Fruit fly (Drosophila melanogaster): Measurements from ENCODE around the gene SAK.
A peak's percentile ranks its signal among the peaks of the same experiment; 100 is the strongest.

SAK gene

DNA sequence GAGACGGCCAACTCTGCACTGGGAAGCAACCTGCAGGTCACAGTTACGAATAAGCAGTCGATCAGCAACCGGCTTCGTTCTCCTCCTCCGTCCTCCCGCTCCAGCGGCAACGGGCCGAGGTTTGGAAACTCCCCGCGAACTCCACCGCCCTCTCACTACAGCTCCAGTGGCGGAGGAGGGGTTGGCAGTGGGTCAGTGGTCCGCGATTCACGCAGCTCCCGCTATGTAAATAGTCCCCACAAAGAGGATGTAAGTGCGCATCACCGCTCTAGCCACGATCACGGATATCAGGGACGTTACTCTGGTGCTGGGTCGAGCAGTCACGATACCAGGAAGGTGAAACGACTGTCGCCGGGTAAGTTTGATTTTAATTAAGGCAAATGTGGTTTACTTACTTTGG is 2.7 kb upstream of the SAK start:
- TF ChIP-seq Ets65A (GFP tag) (peak; percentile 91), Med (GFP tag) (peak; percentile 30), BtbVII (GFP tag; optimal IDR thresholded peaks at IDR 0.05) (no peak), CG6791 (GFP tag; IDR thresholded peaks at IDR 0.05; ENCODE audit: partially characterized antibody) (0 out of 3 replicates have a peak, but pooled peaks have one; percentile 15)

DNA sequence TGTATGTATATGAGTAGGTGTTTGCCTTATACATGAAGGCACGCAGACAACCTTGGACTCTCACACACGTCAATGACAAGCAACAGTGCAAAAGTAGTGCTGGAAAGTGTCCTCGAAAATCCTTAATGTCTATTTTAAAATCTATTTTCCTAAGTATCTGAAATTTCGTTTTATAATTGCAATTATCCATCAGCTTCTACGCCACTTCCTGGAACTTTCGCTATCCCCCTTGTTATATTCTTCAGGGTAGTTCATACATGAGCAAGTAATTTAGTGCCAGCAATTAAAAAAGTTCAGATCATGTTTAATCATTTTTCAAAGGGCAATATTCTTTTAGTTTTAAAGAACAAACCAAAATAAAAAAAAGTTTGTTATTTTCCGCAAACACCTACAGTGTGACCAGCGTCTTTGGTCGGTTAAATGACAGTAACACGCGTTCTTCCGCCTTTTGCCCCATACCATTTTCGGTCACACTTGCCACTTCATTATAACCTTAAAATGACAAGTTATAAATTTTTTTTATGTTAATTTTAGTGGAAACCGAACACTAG is 1.1 kb upstream of the SAK start:
- TF ChIP-seq CG10979 (tag; optimal IDR thresholded peaks at IDR 0.05) (peak; percentile 7), ci (GFP tag; IDR thresholded peaks at IDR 0.05) (no peak), pzg (GFP tag; optimal IDR thresholded peaks at IDR 0.05) (peak; percentile 69), fd96Cb (tag; optimal IDR thresholded peaks at IDR 0.05) (no peak), CG30403 (GFP tag; optimal IDR thresholded peaks at IDR 0.05) (peak; percentile 38), Doc2 (GFP tag; IDR thresholded peaks at IDR 0.05) (no peak), CG3847 (GFP tag; IDR thresholded peaks at IDR 0.05) (peak; percentile 37; the same call in 1 of the 2 replicates), pum (GFP tag; optimal IDR thresholded peaks at IDR 0.05) (no peak), YL-1 (GFP tag; optimal IDR thresholded peaks at IDR 0.05) (peak; percentile 88), vnd (GFP tag; IDR thresholded peaks at IDR 0.05; ENCODE audit: partially characterized antibody) (no peak), CG15514 (GFP tag; optimal IDR thresholded peaks at IDR 0.05) (peak; percentile 31), CG7786 (GFP tag; optimal IDR thresholded peaks at IDR 0.05) (peak; percentile 42), odd (GFP tag; optimal IDR thresholded peaks at IDR 0.05) (no peak), CG7271 (tag; optimal IDR thresholded peaks at IDR 0.05) (no peak), CG4820 (GFP tag; optimal IDR thresholded peaks at IDR 0.05) (peak; percentile 36), CG14710 (tag; optimal IDR thresholded peaks at IDR 0.05) (peak; percentile 62), Gug (GFP tag; IDR thresholded peaks at IDR 0.05) (no peak), CG16863 (GFP tag; optimal IDR thresholded peaks at IDR 0.05) (no peak), tin (GFP tag; optimal IDR thresholded peaks at IDR 0.05) (peak; percentile 18), mirr (GFP tag; optimal IDR thresholded peaks at IDR 0.05) (no peak), NK7.1 (GFP tag; optimal IDR thresholded peaks at IDR 0.05) (no peak), sens (GFP tag) (peak; percentile 86), Ets97D (GFP tag; optimal IDR thresholded peaks at IDR 0.05) (peak; percentile 70), shn (GFP tag; optimal IDR thresholded peaks at IDR 0.05) (peak; percentile 51), Med (GFP tag) (peak; percentile 86), unpg (GFP tag; optimal IDR thresholded peaks at IDR 0.05) (peak; percentile 5), gsb-n (tag; optimal IDR thresholded peaks at IDR 0.05) (peak; percentile 38), HmgZ (tag; optimal IDR thresholded peaks at IDR 0.05) (peak; percentile 36), CG9727 (GFP tag; optimal IDR thresholded peaks at IDR 0.05) (no peak), CG8924 (tag; optimal IDR thresholded peaks at IDR 0.05) (peak; percentile 59), CG2120 (GFP tag; optimal IDR thresholded peaks at IDR 0.05) (peak; percentile 58), CG9437 (GFP tag; optimal IDR thresholded peaks at IDR 0.05) (peak; percentile 12), unc-4 (GFP tag; IDR thresholded peaks at IDR 0.05; ENCODE audit: partially characterized antibody) (peak; percentile 14; the same call in 1 of the 2 replicates), Side (GFP tag; optimal IDR thresholded peaks at IDR 0.05) (peak; percentile 35), yki (optimal IDR thresholded peaks at IDR 0.05) (no peak), bigmax (GFP tag; optimal IDR thresholded peaks at IDR 0.05) (peak; percentile 100), CG4707 (GFP tag; optimal IDR thresholded peaks at IDR 0.05) (no peak), otp (GFP tag; IDR thresholded peaks at IDR 0.05) (no peak), zen (tag; optimal IDR thresholded peaks at IDR 0.05) (peak; percentile 26), ftz-f1 (GFP tag; optimal IDR thresholded peaks at IDR 0.05) (peak; percentile 87), danr (GFP tag; IDR thresholded peaks at IDR 0.05) (no peak), Dip3 (GFP tag; optimal IDR thresholded peaks at IDR 0.05) (peak; percentile 9), scrt (GFP tag; optimal IDR thresholded peaks at IDR 0.05) (peak; percentile 70), CG4424 (GFP tag; optimal IDR thresholded peaks at IDR 0.05) (peak; percentile 33), lab (GFP tag; optimal IDR thresholded peaks at IDR 0.05) (no peak), Fer2 (tag; optimal IDR thresholded peaks at IDR 0.05) (no peak)

Data from whole organism, embryonic.